Fruit fly (Drosophila melanogaster): ENCODE measurements around the gene CG5958.

DNA sequence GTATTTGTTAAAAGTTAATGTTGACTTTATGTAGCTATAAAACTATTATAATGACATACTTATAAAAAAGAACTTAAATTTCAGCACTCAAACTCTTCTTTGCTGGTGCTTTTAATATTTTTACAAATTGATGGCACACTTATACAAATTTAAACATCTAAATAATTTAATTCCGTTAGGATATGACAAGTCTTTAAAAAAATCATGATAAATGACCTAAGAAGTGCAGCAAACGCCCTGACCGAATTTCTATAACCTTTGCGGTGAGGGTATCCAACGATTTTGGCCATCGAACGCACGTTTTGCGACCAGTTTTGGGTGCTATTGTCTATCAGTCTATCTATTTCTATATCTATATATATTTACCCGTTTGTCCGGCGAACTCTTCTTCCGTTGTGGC lies 9.6 kb upstream of the CG5958 start:
- TF ChIP-seq bab1 (GFP tag; optimal IDR thresholded peaks at IDR 0.05) (no peak), CG14711 (tag; optimal IDR thresholded peaks at IDR 0.05) (no peak), CG7045 (GFP tag; optimal IDR thresholded peaks at IDR 0.05) (no peak), Mnt (GFP tag; optimal IDR thresholded peaks at IDR 0.05) (no peak), cic (GFP tag; optimal IDR thresholded peaks at IDR 0.05) (no peak), cnc (optimal IDR thresholded peaks at IDR 0.05) (no peak), CG33017 (tag; optimal IDR thresholded peaks at IDR 0.05) (no peak), toe (GFP tag; optimal IDR thresholded peaks at IDR 0.05) (no peak)
